Worm (Caenorhabditis elegans) whole organism, L4 larva: ENCODE results near the gene trk-1.

Experiments used
- F10B5.3 ChIP-seq: sonication (generic microtip); optimal IDR thresholded peaks from 2 replicates; lab custom pipeline; 2016; ENCODE audit warnings: mild to moderate bottlenecking, missing genetic modification characterization, missing compliant biosample characterization
- F26F4.8 ChIP-seq: fragments of 200-800 bp; sonication (Bioruptor generic); conservative IDR thresholded peaks from 2 replicates; pipeline ENCODE4 v1.3.6; 2022; ENCODE audit warnings: missing genetic modification characterization, missing compliant biosample characterization
- F44E2.7 ChIP-seq: fragments of 200-800 bp; sonication (Bioruptor generic); IDR thresholded peaks from 2 replicates; pipeline ENCODE4 v2.1.2; 2022; ENCODE audit warnings: missing genetic modification characterization, missing compliant biosample characterization
- F49E8.2 ChIP-seq: sonication (generic microtip); optimal IDR thresholded peaks from 2 replicates; lab custom pipeline; 2016; ENCODE audit warnings: missing compliant biosample characterization, mild to moderate bottlenecking, missing genetic modification characterization, borderline replicate concordance
- T20F7.1 ChIP-seq: fragments of 200-800 bp; sonication (Bioruptor generic); optimal IDR thresholded peaks from 2 replicates; lab custom pipeline; 2018; ENCODE audit warnings: mild to moderate bottlenecking, missing genetic modification characterization, missing compliant biosample characterization
- Y75B8A.6 ChIP-seq: fragments of 200-800 bp; sonication (Bioruptor generic); IDR thresholded peaks from 2 replicates; pipeline ENCODE4 v1.3.6; 2022; ENCODE audit warnings: missing genetic modification reagents, missing genetic modification characterization, missing compliant biosample characterization
- ZK337.2 ChIP-seq: fragments of 200-800 bp; sonication (Bioruptor generic); IDR thresholded peaks from 2 replicates; pipeline ENCODE4 v1.3.6; 2022; ENCODE audit warnings: missing genetic modification reagents, missing genetic modification characterization, missing compliant biosample characterization
- aly-2 ChIP-seq: sonication (generic microtip); optimal IDR thresholded peaks from 2 replicates; lab custom pipeline; 2018; ENCODE audit warnings: missing biosample characterization, missing genetic modification characterization
- ama-1 ChIP-seq: fragments of 150-350 bp; optimal IDR thresholded peaks from 2 replicates; lab custom pipeline; 2014; ENCODE audit warnings: inconsistent platforms, mixed read lengths
- attf-4 ChIP-seq: sonication (generic microtip); optimal IDR thresholded peaks from 3 replicates; lab custom pipeline; 2017; ENCODE audit warnings: missing biosample characterization, missing genetic modification characterization
- ceh-20 ChIP-seq: fragments of 200-800 bp; sonication (Bioruptor generic); IDR thresholded peaks from 2 replicates; pipeline ENCODE4 v1.3.6; 2022; ENCODE audit warnings: missing genetic modification reagents, missing genetic modification characterization, missing compliant biosample characterization
- ceh-44 ChIP-seq: fragments of 200-800 bp; sonication (Bioruptor generic); IDR thresholded peaks from 2 replicates; pipeline ENCODE4 v1.3.6; 2022; ENCODE audit warnings: missing genetic modification reagents, missing genetic modification characterization, missing compliant biosample characterization
- cey-2 ChIP-seq: sonication (generic microtip); optimal IDR thresholded peaks from 3 replicates; lab custom pipeline; 2017; ENCODE audit warnings: missing genetic modification characterization, mild to moderate bottlenecking, missing compliant biosample characterization, antibody characterized with exemption, borderline replicate concordance; ENCODE audit not compliant: insufficient read depth
- ctbp-1 ChIP-seq: fragments of 200-800 bp; sonication (Bioruptor generic); IDR thresholded peaks from 2 replicates; pipeline ENCODE4 v1.3.6; 2022; ENCODE audit warnings: missing genetic modification reagents, missing genetic modification characterization, missing compliant biosample characterization
- daf-12 ChIP-seq: fragments of 150-350 bp; optimal IDR thresholded peaks from 2 replicates; lab custom pipeline; 2014; ENCODE audit warnings: missing biosample characterization, missing genetic modification reagents, missing genetic modification characterization
- daf-8 ChIP-seq: fragments of 200-800 bp; sonication (Bioruptor generic); IDR thresholded peaks from 2 replicates; pipeline ENCODE4 v1.3.6; 2022; ENCODE audit warnings: missing genetic modification characterization, missing compliant biosample characterization
- dmd-9 ChIP-seq: fragments of 200-800 bp; sonication (Bioruptor generic); IDR thresholded peaks from 2 replicates; pipeline ENCODE4 v1.3.6; 2022; ENCODE audit warnings: missing genetic modification reagents, missing genetic modification characterization, missing compliant biosample characterization
- dpl-1 ChIP-seq: fragments of 150-350 bp; optimal IDR thresholded peaks from 2 replicates; lab custom pipeline; 2014; ENCODE audit warnings: missing biosample characterization, missing genetic modification reagents, missing genetic modification characterization
- egl-43 ChIP-seq: fragments of 200-800 bp; sonication (Bioruptor generic); IDR thresholded peaks from 2 replicates; pipeline ENCODE4 v1.3.6; 2022; ENCODE audit warnings: missing genetic modification reagents, missing genetic modification characterization, missing compliant biosample characterization
- hmg-1.1 ChIP-seq: fragments of 200-800 bp; sonication (Bioruptor generic); IDR thresholded peaks from 2 replicates; pipeline ENCODE4 v1.3.6; 2022; ENCODE audit warnings: missing genetic modification reagents, missing genetic modification characterization, missing compliant biosample characterization
- lin-13 ChIP-seq: fragments of 150-350 bp; optimal IDR thresholded peaks from 2 replicates; lab custom pipeline; 2014; ENCODE audit warnings: missing biosample characterization, missing genetic modification reagents, missing genetic modification characterization
- lin-39 ChIP-seq: fragments of 150-350 bp; optimal IDR thresholded peaks from 2 replicates; lab custom pipeline; 2014; ENCODE audit warnings: missing biosample characterization, missing genetic modification reagents, missing genetic modification characterization
- lsy-2 ChIP-seq, 2 experiments: fragments of 150-350 bp in 1 of 2; sonication (generic microtip) in 1 of 2; optimal IDR thresholded peaks; 2 replicates each; lab custom pipeline; 2014 to 2017; ENCODE audit warnings: missing biosample characterization in 2 of 2, missing genetic modification characterization in 2 of 2
- madf-9 ChIP-seq: fragments of 200-800 bp; sonication (Bioruptor generic); conservative IDR thresholded peaks from 2 replicates; pipeline ENCODE4 v1.3.6; 2022; ENCODE audit warnings: missing genetic modification reagents, missing genetic modification characterization, missing compliant biosample characterization
- mes-2 ChIP-seq: sonication (generic microtip); optimal IDR thresholded peaks from 2 replicates; lab custom pipeline; 2016; ENCODE audit warnings: missing genotype, mild to moderate bottlenecking, missing genetic modification characterization, missing compliant biosample characterization; ENCODE audit not compliant: poor library complexity, severe bottlenecking
- mxl-2 ChIP-seq: fragments of 200-800 bp; sonication (Bioruptor generic); conservative IDR thresholded peaks from 2 replicates; pipeline ENCODE4 v1.3.6; 2022; ENCODE audit warnings: missing genetic modification reagents, missing genetic modification characterization, missing compliant biosample characterization
- nhr-10 ChIP-seq: fragments of 150-350 bp; optimal IDR thresholded peaks from 2 replicates; lab custom pipeline; 2014; ENCODE audit warnings: missing biosample characterization, missing genetic modification characterization
- nhr-102 ChIP-seq: sonication (generic microtip); optimal IDR thresholded peaks from 2 replicates; lab custom pipeline; 2016; ENCODE audit warnings: mild to moderate bottlenecking, missing genetic modification characterization, moderate library complexity, missing compliant biosample characterization
- nhr-11 ChIP-seq: fragments of 150-350 bp; optimal IDR thresholded peaks from 2 replicates; lab custom pipeline; 2014; ENCODE audit warnings: missing biosample characterization, missing genetic modification characterization
- nhr-237 ChIP-seq: sonication (generic microtip); optimal IDR thresholded peaks from 2 replicates; lab custom pipeline; 2017; ENCODE audit warnings: missing biosample characterization, missing genetic modification characterization
- nhr-25 ChIP-seq: sonication (generic microtip); optimal IDR thresholded peaks from 2 replicates; lab custom pipeline; 2017; ENCODE audit warnings: missing genetic modification characterization, mild to moderate bottlenecking, missing compliant biosample characterization, antibody characterized with exemption, moderate library complexity, borderline replicate concordance; ENCODE audit not compliant: insufficient read depth
- nhr-28 ChIP-seq: fragments of 150-350 bp; optimal IDR thresholded peaks from 2 replicates; lab custom pipeline; 2014; ENCODE audit warnings: missing biosample characterization, missing genetic modification characterization
- nhr-41 ChIP-seq: fragments of 200-800 bp; sonication (Bioruptor generic); IDR thresholded peaks from 2 replicates; pipeline ENCODE4 v1.3.6; 2022; ENCODE audit warnings: missing genetic modification reagents, missing genetic modification characterization, missing compliant biosample characterization
- nhr-42 ChIP-seq: fragments of 200-800 bp; sonication (Bioruptor generic); IDR thresholded peaks from 2 replicates; pipeline ENCODE4 v1.3.6; 2022; ENCODE audit warnings: missing genetic modification characterization, missing compliant biosample characterization
- nhr-76 ChIP-seq: fragments of 150-350 bp; optimal IDR thresholded peaks from 2 replicates; lab custom pipeline; 2014; ENCODE audit warnings: missing biosample characterization, missing genetic modification characterization
- nhr-77 ChIP-seq: fragments of 150-350 bp; optimal IDR thresholded peaks from 2 replicates; lab custom pipeline; 2014; ENCODE audit warnings: missing biosample characterization, missing genetic modification characterization
- php-3 ChIP-seq: fragments of 200-800 bp; sonication (Bioruptor generic); IDR thresholded peaks from 2 replicates; pipeline ENCODE4 v1.3.6; 2022; ENCODE audit warnings: missing genetic modification reagents, missing genetic modification characterization, missing compliant biosample characterization
- rbr-2 ChIP-seq: sonication (generic microtip); optimal IDR thresholded peaks from 2 replicates; lab custom pipeline; 2016; ENCODE audit warnings: missing genotype, missing genetic modification characterization, missing compliant biosample characterization
- sdz-12 ChIP-seq: fragments of 200-800 bp; sonication (Bioruptor generic); optimal IDR thresholded peaks from 2 replicates; lab custom pipeline; 2018; ENCODE audit warnings: mild to moderate bottlenecking, missing genetic modification characterization, missing compliant biosample characterization
- set-16 ChIP-seq: fragments of 200-800 bp; sonication (Bioruptor generic); IDR thresholded peaks from 2 replicates; pipeline ENCODE4 v1.3.6; 2022; ENCODE audit warnings: missing genetic modification reagents, missing genetic modification characterization, missing compliant biosample characterization
- snpc-4 ChIP-seq: fragments of 150-350 bp; optimal IDR thresholded peaks from 2 replicates; lab custom pipeline; 2014; ENCODE audit warnings: missing biosample characterization, missing genetic modification characterization
- spr-3 ChIP-seq: fragments of 200-800 bp; sonication (Bioruptor generic); optimal IDR thresholded peaks from 2 replicates; lab custom pipeline; 2018; ENCODE audit warnings: mild to moderate bottlenecking, missing genetic modification characterization, missing compliant biosample characterization
- tag-97 ChIP-seq: fragments of 200-800 bp; sonication (Bioruptor generic); IDR thresholded peaks from 2 replicates; pipeline ENCODE4 v1.3.6; 2022; ENCODE audit warnings: missing genetic modification characterization, missing compliant biosample characterization
- unc-39 ChIP-seq: sonication (generic microtip); optimal IDR thresholded peaks from 2 replicates; lab custom pipeline; 2017; ENCODE audit warnings: missing biosample characterization, missing genetic modification characterization
- unc-62 ChIP-seq, 3 experiments: fragments of 150-350 bp in 1 of 3; sonication (generic microtip); optimal IDR thresholded peaks in 2 of 3; peaks in 1 of 3; 1 replicate in 1 of 3; 2 replicates in 2 of 3; lab custom pipeline; 2014 to 2017; ENCODE audit warnings: missing biosample characterization in 3 of 3, missing genetic modification characterization in 3 of 3, missing genetic modification reagents in 3 of 3, missing genotype in 1 of 3
- zfp-2 ChIP-seq: sonication (generic microtip); optimal IDR thresholded peaks from 2 replicates; lab custom pipeline; 2016; ENCODE audit warnings: mild to moderate bottlenecking, missing genetic modification characterization, missing compliant biosample characterization
- zfp-3 ChIP-seq: fragments of 200-800 bp; sonication (Bioruptor generic); conservative IDR thresholded peaks from 2 replicates; pipeline ENCODE4 v1.3.6; 2022; ENCODE audit warnings: missing genetic modification reagents, missing genetic modification characterization, missing compliant biosample characterization
- zip-11 ChIP-seq: fragments of 200-800 bp; sonication (Bioruptor generic); IDR thresholded peaks from 2 replicates; pipeline ENCODE4 v1.3.6; 2022; ENCODE audit warnings: missing genetic modification characterization, missing compliant biosample characterization
- zip-2 ChIP-seq: fragments of 150-350 bp; optimal IDR thresholded peaks from 2 replicates; lab custom pipeline; 2014; ENCODE audit warnings: missing biosample characterization, missing genetic modification characterization
- ztf-11 ChIP-seq: fragments of 150-350 bp; optimal IDR thresholded peaks from 2 replicates; lab custom pipeline; 2014; ENCODE audit warnings: missing biosample characterization, missing genetic modification characterization
- ztf-7 ChIP-seq: fragments of 150-350 bp; optimal IDR thresholded peaks from 2 replicates; lab custom pipeline; 2014; ENCODE audit warnings: missing biosample characterization, missing genetic modification characterization

trk-1 gene

DNA sequence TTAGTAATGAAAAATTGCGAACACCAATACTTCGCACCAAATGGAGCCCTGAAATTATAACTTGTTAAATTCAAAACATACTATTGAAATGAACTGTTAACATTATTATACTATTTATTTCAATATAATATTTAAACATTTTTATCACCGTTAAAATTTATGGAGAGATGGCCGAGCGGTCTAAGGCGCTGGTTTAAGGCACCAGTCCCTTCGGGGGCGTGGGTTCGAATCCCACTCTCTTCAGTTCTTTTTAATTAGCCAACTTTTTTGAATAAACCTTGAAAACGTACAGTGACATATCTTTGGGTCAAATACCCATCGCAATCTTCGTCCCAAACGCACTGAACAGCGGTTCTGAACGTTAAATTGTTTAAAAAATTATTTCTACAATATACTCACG is 11.4 kb downstream of the trk-1 start (continued):
- TF ChIP-seq set-16 (GFP tag; lab: Robert Waterston, UW) = no peak
- TF ChIP-seq unc-39 (tag; lab: Kevin White, UChicago) = no peak
- TF ChIP-seq hmg-1.1 = no peak
- TF ChIP-seq nhr-237 (tag; lab: Kevin White, UChicago) = no peak
- no peak for TF ChIP-seq madf-9
- no peak for TF ChIP-seq zip-2 (tag; lab: Kevin White, UChicago)
- no peak for TF ChIP-seq F49E8.2 (tag; lab: Kevin White, UChicago)
- TF ChIP-seq dpl-1 (GFP tag; lab: Kevin White, UChicago) = no peak
- no peak for TF ChIP-seq cey-2 (tag; lab: Kevin White, UChicago)
- TF ChIP-seq daf-8 (GFP tag; lab: Robert Waterston, UW) = 0 out of 2 replicates have a peak, but pooled peaks have one; percentile 49
- no peak for TF ChIP-seq ceh-20 (GFP tag; lab: Robert Waterston, UW)
- peak; percentile 24 for TF ChIP-seq F10B5.3 (tag; lab: Kevin White, UChicago)
- TF ChIP-seq nhr-77 (tag; lab: Kevin White, UChicago) = no peak
- TF ChIP-seq sdz-12 = no peak
- TF ChIP-seq F26F4.8 (GFP tag; lab: Robert Waterston, UW) = 0 out of 2 replicates have a peak, but pooled peaks have one; percentile 46
- TF ChIP-seq mes-2 = peak; percentile 56
- no peak for TF ChIP-seq mxl-2 (GFP tag; lab: Robert Waterston, UW)
- no peak for TF ChIP-seq ztf-7 (tag; lab: Kevin White, UChicago)
- TF ChIP-seq T20F7.1 (GFP tag; lab: Kevin White, UChicago) = no peak
- TF ChIP-seq zip-11 = no peak
- TF ChIP-seq rbr-2 (tag; lab: Kevin White, UChicago) = no peak
- no peak for TF ChIP-seq nhr-42 (GFP tag; lab: Robert Waterston, UW)
- no peak for TF ChIP-seq snpc-4 (tag; lab: Kevin White, UChicago)
- TF ChIP-seq nhr-28 = no peak
- no peak for TF ChIP-seq aly-2
- TF ChIP-seq php-3 = 0 out of 2 replicates have a peak, but pooled peaks have one; percentile 19
- no peak for TF ChIP-seq ctbp-1 (GFP tag; lab: Robert Waterston, UW)
- TF ChIP-seq dmd-9 (GFP tag; lab: Robert Waterston, UW) = no peak
- TF ChIP-seq lin-13 = no peak
- TF ChIP-seq nhr-11 (tag; lab: Kevin White, UChicago) = no peak
- TF ChIP-seq Y75B8A.6 (GFP tag; lab: Robert Waterston, UW) = no peak
- TF ChIP-seq nhr-76 (tag; lab: Kevin White, UChicago) = no peak
- 0 out of 2 replicates have a peak, but pooled peaks have one; percentile 32 for TF ChIP-seq ZK337.2
- no peak for TF ChIP-seq zfp-2 (tag; lab: Kevin White, UChicago)
- no peak for TF ChIP-seq nhr-10 (tag; lab: Kevin White, UChicago)
- no peak for TF ChIP-seq nhr-25 (tag; lab: Kevin White, UChicago)
- TF ChIP-seq unc-62 (GFP tag; optimal IDR thresholded peaks at IDR 0.05 in 1 of 2; lab: Kevin White, UChicago) = no peak
- no peak for TF ChIP-seq unc-62 (tag; optimal IDR thresholded peaks at IDR 0.05; lab: Kevin White, UChicago)
- peak; percentile 71; the same call in 1 of the 2 replicates for TF ChIP-seq egl-43
- no peak for TF ChIP-seq tag-97 (GFP tag; lab: Robert Waterston, UW)
- peak; percentile 66 for TF ChIP-seq nhr-102 (tag; lab: Kevin White, UChicago)
- no peak for TF ChIP-seq ama-1 (lab: Kevin White, UChicago)
- TF ChIP-seq lsy-2 (tag; optimal IDR thresholded peaks at IDR 0.05; lab: Kevin White, UChicago) = peak in 1 of 2 experiments; percentile 8
- peak; percentile 51; the same call in 1 of the 2 replicates for TF ChIP-seq ceh-44 (GFP tag; lab: Robert Waterston, UW)
- 0 out of 2 replicates have a peak, but pooled peaks have one; percentile 54 for TF ChIP-seq F44E2.7 (GFP tag; lab: Robert Waterston, UW)
- no peak for TF ChIP-seq attf-4
- TF ChIP-seq spr-3 (GFP tag; lab: Kevin White, UChicago) = no peak
- TF ChIP-seq lin-39 = no peak
- TF ChIP-seq zfp-3 (GFP tag; lab: Robert Waterston, UW) = peak; percentile 55; the same call in 1 of the 2 replicates
- TF ChIP-seq nhr-41 (GFP tag; lab: Robert Waterston, UW) = 0 out of 2 replicates have a peak, but pooled peaks have one; percentile 35
- TF ChIP-seq daf-12 = no peak
- TF ChIP-seq ztf-11 (tag; lab: Kevin White, UChicago) = no peak
